Fruit fly (Drosophila melanogaster): ENCODE results near the gene Ufl1.

The Ufl1 gene

dm6 chr3R:7074297-7075114, at the start of gene Ufl1, which contains the start of gene CG1943:
Ufl1 (minus strand) TSS chr3R:7074452.
CG1943 (plus strand) TSS chr3R:7074859.
- TF ChIP-seq CTCF (optimal IDR thresholded peaks at IDR 0.05) (peak; percentile 84 to 87), CG8478 (optimal IDR thresholded peaks at IDR 0.05) (no peak)

dm6 chr3R:7123699-7124098, 49.4 kb upstream of the Ufl1 start:
- TF ChIP-seq CG8478 (optimal IDR thresholded peaks at IDR 0.05) (no peak), CTCF (optimal IDR thresholded peaks at IDR 0.05) (no peak)

DNA sequence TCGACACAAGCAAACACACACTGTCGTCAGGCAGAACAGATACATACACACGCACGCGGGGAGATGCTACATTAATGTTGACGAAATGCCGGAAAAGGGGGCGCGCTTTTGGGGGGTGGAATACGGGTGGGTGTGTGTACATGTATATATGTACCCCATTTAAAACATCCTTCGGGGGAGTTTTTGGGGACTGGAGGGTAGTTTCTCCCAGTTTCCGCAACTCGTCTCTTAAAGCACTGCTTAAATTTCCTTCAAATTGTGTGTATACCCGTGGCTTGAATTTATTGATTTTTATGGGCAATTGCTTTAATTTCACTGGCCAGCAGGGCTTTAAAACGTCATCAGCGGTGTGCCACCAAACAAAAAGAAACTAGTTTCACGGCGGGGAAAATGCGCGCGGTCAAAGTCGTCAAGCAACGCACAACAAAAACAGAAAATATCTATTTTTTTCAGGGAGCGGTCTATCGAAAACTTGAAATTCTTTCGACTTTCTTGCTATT, 48.9 kb upstream of the Ufl1 start:
- no peak for TF ChIP-seq CTCF (optimal IDR thresholded peaks at IDR 0.05)
- no peak for TF ChIP-seq CG8478 (optimal IDR thresholded peaks at IDR 0.05)

DNA sequence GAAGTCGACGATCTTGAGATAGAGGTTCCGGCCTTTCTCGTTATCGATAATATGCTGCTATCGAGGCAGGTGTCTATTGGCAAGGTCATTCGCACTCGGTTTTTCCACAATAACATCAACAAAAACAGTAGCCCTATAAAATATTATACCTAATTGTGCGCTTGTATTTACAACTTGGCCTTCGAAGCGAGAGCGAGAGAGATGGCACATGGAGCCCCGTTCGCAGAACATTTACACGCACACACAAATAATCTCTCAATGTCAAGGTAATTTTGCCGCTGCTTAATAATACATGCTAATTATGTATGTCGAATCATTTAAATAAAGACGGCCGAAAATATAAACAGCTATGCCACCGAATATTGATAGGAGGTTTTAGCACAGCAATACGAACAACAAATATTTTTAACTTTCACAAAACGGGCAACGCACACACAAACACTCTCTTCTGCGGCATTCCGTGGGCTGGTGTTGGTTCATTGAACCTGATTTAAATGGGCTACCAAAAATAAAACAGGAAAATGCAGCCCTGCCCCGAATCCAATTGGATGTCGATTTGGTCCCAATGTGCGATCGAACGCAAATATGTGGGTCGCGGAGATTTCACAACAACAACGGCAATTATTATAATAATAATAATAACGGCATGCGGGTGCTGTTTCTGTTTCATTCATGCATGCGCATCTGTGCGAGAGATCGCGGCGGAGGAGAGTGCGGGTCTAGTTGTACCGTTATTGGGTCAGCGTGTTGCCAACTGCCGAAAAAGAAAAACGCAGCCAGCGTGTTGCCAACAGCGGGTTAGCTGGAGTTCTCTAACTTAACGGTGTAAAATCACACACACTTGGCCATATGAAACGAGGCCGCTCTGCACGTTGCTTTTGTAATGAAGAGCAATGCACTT, 48.2 kb upstream of the Ufl1 start:
- TF ChIP-seq CG8478 (optimal IDR thresholded peaks at IDR 0.05), result no peak
- TF ChIP-seq CTCF (optimal IDR thresholded peaks at IDR 0.05), result no peak

dm6 chr3R:7117590-7117989, 43.3 kb upstream of the Ufl1 start, which contains the start of gene Mlp84B:
Mlp84B (minus strand) TSS chr3R:7117732.
- TF ChIP-seq CG8478 (optimal IDR thresholded peaks at IDR 0.05), result no peak
- TF ChIP-seq CTCF (optimal IDR thresholded peaks at IDR 0.05), result no peak

DNA sequence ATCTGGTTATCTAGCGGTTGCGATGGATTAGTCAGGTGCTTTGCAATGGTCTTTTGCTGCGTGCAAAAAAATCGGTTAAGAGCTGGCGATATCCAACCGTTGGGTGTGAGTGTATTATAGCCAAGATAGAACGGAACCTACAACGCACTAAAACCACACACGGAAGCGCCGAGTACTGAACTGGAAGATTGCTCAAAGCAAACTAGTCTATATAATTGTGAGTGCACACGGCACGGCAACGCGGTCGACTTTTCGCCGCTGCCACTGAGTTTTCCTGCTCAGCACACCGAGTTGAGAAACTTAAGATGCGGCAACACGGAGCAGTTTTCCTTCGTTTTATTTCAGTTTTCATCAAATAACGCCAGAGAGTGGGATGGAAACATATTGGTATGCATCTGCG, 42.3 kb upstream of the Ufl1 start:
- no peak for TF ChIP-seq CG8478 (optimal IDR thresholded peaks at IDR 0.05)
- TF ChIP-seq CTCF (optimal IDR thresholded peaks at IDR 0.05), result no peak

dm6 chr3R:7112977-7113376, 38.7 kb upstream of the Ufl1 start:
- TF ChIP-seq CTCF (optimal IDR thresholded peaks at IDR 0.05), result no peak
- no peak for TF ChIP-seq CG8478 (optimal IDR thresholded peaks at IDR 0.05)

dm6 chr3R:7111206-7111858, 37.1 kb upstream of the Ufl1 start:
- no peak for TF ChIP-seq CTCF (optimal IDR thresholded peaks at IDR 0.05)
- TF ChIP-seq CG8478 (optimal IDR thresholded peaks at IDR 0.05), result no peak

DNA sequence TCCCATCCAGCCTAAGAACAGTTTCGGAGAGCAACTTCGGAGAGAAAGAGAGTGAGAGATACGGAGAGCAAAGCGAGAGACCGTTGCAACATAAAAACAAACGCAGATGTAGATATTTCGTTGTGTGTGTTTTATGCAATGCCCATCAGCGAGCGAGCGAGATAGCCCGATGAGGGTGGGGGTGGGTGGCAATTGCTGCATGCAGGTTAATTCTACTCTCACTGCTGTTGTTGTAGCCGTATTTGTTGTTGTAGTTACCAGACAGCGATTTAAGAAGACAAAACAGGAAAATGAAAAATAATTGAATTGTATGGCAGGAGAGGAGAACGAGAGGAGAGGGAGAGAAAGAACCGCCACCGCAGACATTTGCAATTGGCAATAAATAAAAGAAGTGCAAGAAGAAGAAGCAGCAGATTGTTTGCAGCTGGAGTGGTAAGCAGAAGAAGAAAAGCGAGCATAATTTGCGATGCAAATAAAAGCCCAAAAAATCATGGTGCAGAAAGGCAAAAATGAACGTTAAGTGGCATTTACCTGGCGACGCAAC, 35.6 kb upstream of the Ufl1 start:
- TF ChIP-seq CTCF (optimal IDR thresholded peaks at IDR 0.05), result no peak

dm6 chr3R:7108589-7109312, 34.5 kb upstream of the Ufl1 start:
- no peak for TF ChIP-seq CTCF (optimal IDR thresholded peaks at IDR 0.05)

- TF ChIP-seq CTCF (optimal IDR thresholded peaks at IDR 0.05) (no peak), CG8478 (optimal IDR thresholded peaks at IDR 0.05) (no peak)
These were observed 33.7 kb upstream of the Ufl1 start for dm6 chr3R:7107713-7108588.

dm6 chr3R:7105503-7106164, 31.4 kb upstream of the Ufl1 start:
- TF ChIP-seq CG8478 (optimal IDR thresholded peaks at IDR 0.05) (no peak), CTCF (optimal IDR thresholded peaks at IDR 0.05) (no peak)

DNA sequence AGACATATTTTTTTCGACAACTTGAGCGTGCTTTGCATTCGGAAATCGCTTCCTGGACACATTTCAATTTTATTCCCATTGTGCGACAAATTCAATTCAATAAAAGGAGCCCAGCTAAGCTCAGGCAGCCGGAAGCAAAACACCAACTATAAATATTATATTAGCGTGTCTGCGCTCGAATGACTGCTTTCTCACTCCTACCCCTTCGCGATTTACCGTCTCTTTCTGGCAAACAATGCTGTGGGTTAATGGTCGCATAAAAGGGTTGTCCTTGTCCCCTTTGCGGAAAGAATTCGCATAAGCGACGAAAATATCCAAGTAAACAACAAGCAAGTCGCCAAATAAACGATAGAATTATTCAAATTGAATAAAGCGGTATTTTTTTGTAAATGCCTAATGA, 30.1 kb upstream of the Ufl1 start:
- TF ChIP-seq CTCF (optimal IDR thresholded peaks at IDR 0.05) (no peak), CG8478 (optimal IDR thresholded peaks at IDR 0.05) (no peak)

Measured in S2 (cell line).